Fruit fly (Drosophila melanogaster) whole organism, embryonic: ENCODE data around the gene CG7054.

ENCODE experiments used
- Ada2b ChIP-seq: fragments of 200-800 bp; sonication (Bioruptor generic); IDR thresholded peaks from 2 replicates; pipeline ENCODE4 v1.3.6; 2022; ENCODE audit warnings: missing biosample characterization, missing genetic modification characterization
- Atf-2 ChIP-seq: fragments of 200-800 bp; sonication (Bioruptor generic); optimal IDR thresholded peaks from 2 replicates; lab custom pipeline; 2016; ENCODE audit warnings: missing biosample characterization, missing genetic modification characterization
- CG10209 ChIP-seq: fragments of 200-800 bp; sonication (Bioruptor generic); optimal IDR thresholded peaks from 3 replicates; lab custom pipeline; 2017; ENCODE audit warnings: missing biosample characterization, mild to moderate bottlenecking, missing genetic modification characterization, missing genetic modification reagents
- CG10543 ChIP-seq: fragments of 200-800 bp; sonication (Bioruptor generic); optimal IDR thresholded peaks from 3 replicates; lab custom pipeline; 2017; ENCODE audit warnings: missing biosample characterization, mild to moderate bottlenecking, missing genetic modification characterization, moderate library complexity
- CG11695 ChIP-seq: fragments of 200-800 bp; sonication (Bioruptor generic); IDR thresholded peaks from 3 replicates; pipeline ENCODE4 v1.3.6; 2022; ENCODE audit warnings: missing biosample characterization, missing genetic modification characterization
- CG12071 ChIP-seq: fragments of 200-800 bp; sonication (Bioruptor generic); optimal IDR thresholded peaks from 3 replicates; lab custom pipeline; 2018; ENCODE audit warnings: missing biosample characterization, mild to moderate bottlenecking, missing genetic modification characterization
- CG1233 ChIP-seq: fragments of 200-800 bp; sonication (Bioruptor generic); optimal IDR thresholded peaks from 4 replicates; lab custom pipeline; 2018; ENCODE audit warnings: missing biosample characterization, mild to moderate bottlenecking, missing genetic modification characterization
- CG14860 ChIP-seq: fragments of 200-800 bp; sonication (Bioruptor generic); IDR thresholded peaks from 3 replicates; pipeline ENCODE4 v1.3.6; 2022; ENCODE audit warnings: missing biosample characterization, missing genetic modification characterization; ENCODE audit not compliant: partially characterized antibody
- CG15269 ChIP-seq: fragments of 200-800 bp; sonication (Bioruptor generic); optimal IDR thresholded peaks from 2 replicates; lab custom pipeline; 2018; ENCODE audit warnings: missing biosample characterization, mild to moderate bottlenecking, missing genetic modification characterization, moderate library complexity
- CG17612 ChIP-seq: fragments of 200-800 bp; sonication (Bioruptor generic); IDR thresholded peaks from 2 replicates; pipeline ENCODE4 v1.3.6; 2022; ENCODE audit warnings: missing biosample characterization, missing genetic modification characterization
- CG2199 ChIP-seq: fragments of 200-800 bp; sonication (Bioruptor generic); IDR thresholded peaks from 3 replicates; pipeline ENCODE4 v1.3.6; 2022; ENCODE audit warnings: missing biosample characterization, missing genetic modification characterization
- CG2712 ChIP-seq: fragments of 200-800 bp; optimal IDR thresholded peaks from 3 replicates; lab custom pipeline; 2019; ENCODE audit warnings: missing biosample characterization, mild to moderate bottlenecking, missing genetic modification characterization, moderate library complexity
- CG30403 ChIP-seq: fragments of 200-800 bp; sonication (Bioruptor generic); optimal IDR thresholded peaks from 3 replicates; lab custom pipeline; 2016; ENCODE audit warnings: missing biosample characterization, missing genetic modification characterization
- CG31441 ChIP-seq: fragments of 200-800 bp; sonication (Bioruptor generic); IDR thresholded peaks from 2 replicates; pipeline ENCODE4 v1.3.6; 2022; ENCODE audit warnings: missing biosample characterization, missing genetic modification characterization
- CG32532 ChIP-seq: fragments of 200-800 bp; sonication (Bioruptor generic); IDR thresholded peaks from 2 replicates; pipeline ENCODE4 v1.3.6; 2022; ENCODE audit warnings: missing biosample characterization, missing genetic modification characterization
- CG33213 ChIP-seq: fragments of 200-800 bp; sonication (Bioruptor generic); optimal IDR thresholded peaks from 3 replicates; lab custom pipeline; 2016; ENCODE audit warnings: missing biosample characterization, missing genetic modification characterization
- CG34224 ChIP-seq: fragments of 200-800 bp; sonication (Bioruptor generic); IDR thresholded peaks from 3 replicates; pipeline ENCODE4 v1.3.6; 2022; ENCODE audit warnings: missing biosample characterization, missing genetic modification characterization; ENCODE audit not compliant: partially characterized antibody
- CG34376 ChIP-seq: fragments of 200-800 bp; sonication (Bioruptor generic); optimal IDR thresholded peaks from 2 replicates; lab custom pipeline; 2018; ENCODE audit warnings: missing biosample characterization, mild to moderate bottlenecking, missing genetic modification characterization
- CG3838 ChIP-seq: fragments of 200-800 bp; sonication (Bioruptor generic); optimal IDR thresholded peaks from 3 replicates; lab custom pipeline; 2016; ENCODE audit warnings: missing biosample characterization, missing genetic modification characterization
- CG3995 ChIP-seq: fragments of 200-800 bp; sonication (Bioruptor generic); optimal IDR thresholded peaks from 3 replicates; lab custom pipeline; 2016; ENCODE audit warnings: missing biosample characterization, missing genetic modification characterization
- CG4328 ChIP-seq: fragments of 200-800 bp; sonication (Bioruptor generic); optimal IDR thresholded peaks from 3 replicates; lab custom pipeline; 2017; ENCODE audit warnings: missing biosample characterization, missing genetic modification reagents, missing genetic modification characterization
- CG5180 ChIP-seq: fragments of 200-800 bp; sonication (Bioruptor generic); optimal IDR thresholded peaks from 3 replicates; lab custom pipeline; 2017; ENCODE audit warnings: missing biosample characterization, missing genetic modification characterization, mild to moderate bottlenecking, moderate library complexity, missing genetic modification reagents
- CG6175 ChIP-seq: fragments of 200-800 bp; sonication (Bioruptor generic); IDR thresholded peaks from 3 replicates; pipeline ENCODE4 v1.3.6; 2022; ENCODE audit warnings: missing biosample characterization, missing genetic modification characterization
- CG6683 ChIP-seq: fragments of 200-800 bp; sonication (Bioruptor generic); optimal IDR thresholded peaks from 2 replicates; lab custom pipeline; 2017; ENCODE audit warnings: missing biosample characterization, mild to moderate bottlenecking, missing genetic modification characterization, missing genetic modification reagents
- CG7357 ChIP-seq: fragments of 200-800 bp; sonication (Bioruptor generic); IDR thresholded peaks from 3 replicates; pipeline ENCODE4 v1.3.6; 2022; ENCODE audit warnings: missing biosample characterization, missing genetic modification characterization
- CG7372 ChIP-seq: fragments of 200-800 bp; sonication (Bioruptor generic); IDR thresholded peaks from 2 replicates; pipeline ENCODE4 v1.3.6; 2022; ENCODE audit warnings: missing biosample characterization, missing genetic modification characterization
- CG8388 ChIP-seq: fragments of 200-800 bp; sonication (Bioruptor generic); optimal IDR thresholded peaks from 2 replicates; lab custom pipeline; 2019; ENCODE audit warnings: missing biosample characterization, mild to moderate bottlenecking, missing genetic modification characterization, moderate library complexity
- CG9727 ChIP-seq: fragments of 200-800 bp; sonication (Bioruptor generic); optimal IDR thresholded peaks from 3 replicates; lab custom pipeline; 2017; ENCODE audit warnings: missing biosample characterization, mild to moderate bottlenecking, missing genetic modification characterization
- CkIIα-i1 ChIP-seq: fragments of 200-800 bp; sonication (Bioruptor generic); IDR thresholded peaks from 2 replicates; pipeline ENCODE4 v1.3.6; 2022; ENCODE audit warnings: missing biosample characterization, missing genetic modification characterization
- D19A ChIP-seq: fragments of 200-800 bp; optimal IDR thresholded peaks from 3 replicates; lab custom pipeline; 2019; ENCODE audit warnings: missing biosample characterization, mild to moderate bottlenecking, missing genetic modification characterization, moderate library complexity
- Dbx ChIP-seq: fragments of 200-800 bp; sonication (Bioruptor generic); IDR thresholded peaks from 3 replicates; pipeline ENCODE4 v1.3.6; 2022; ENCODE audit warnings: missing biosample characterization, missing genetic modification characterization
- HLH3B ChIP-seq: fragments of 200-800 bp; sonication (Bioruptor generic); IDR thresholded peaks from 2 replicates; pipeline ENCODE4 v1.3.6; 2022; ENCODE audit warnings: missing biosample characterization, missing genetic modification characterization
- HLH54F ChIP-seq: fragments of 200-800 bp; sonication (Bioruptor generic); optimal IDR thresholded peaks from 3 replicates; lab custom pipeline; 2016; ENCODE audit warnings: missing biosample characterization, missing genetic modification characterization
- Hr78 ChIP-seq, 2 experiments: fragments of 200-800 bp in 1 of 2; fragments of >200 bp in 1 of 2; sonication (Bioruptor generic) in 1 of 2; optimal IDR thresholded peaks; 2 replicates each; lab custom pipeline; 2017 to 2019; ENCODE audit warnings: missing biosample characterization in 2 of 2, missing genetic modification characterization in 2 of 2, mild to moderate bottlenecking in 1 of 2, moderate library complexity in 1 of 2
- MESR4 ChIP-seq: fragments of 200-800 bp; sonication (Bioruptor generic); optimal IDR thresholded peaks from 2 replicates; lab custom pipeline; 2018; ENCODE audit warnings: missing biosample characterization, mild to moderate bottlenecking, missing genetic modification characterization, moderate library complexity
- Sry-δ ChIP-seq: fragments of 200-800 bp; sonication (Bioruptor generic); optimal IDR thresholded peaks from 2 replicates; lab custom pipeline; 2016; ENCODE audit warnings: missing biosample characterization, missing genetic modification characterization
- Stat92E ChIP-seq, 3 experiments: fragments of >200 bp in 2 of 3; fragments of 200-800 bp in 1 of 3; sonication (Bioruptor generic) in 1 of 3; optimal IDR thresholded peaks; 2 replicates each; lab custom pipeline; 2017 to 2019; ENCODE audit warnings: missing biosample characterization in 3 of 3, missing genetic modification characterization in 3 of 3, mild to moderate bottlenecking in 1 of 3, moderate library complexity in 1 of 3
- ab ChIP-seq: fragments of 200-800 bp; sonication (Bioruptor generic); optimal IDR thresholded peaks from 2 replicates; lab custom pipeline; 2016; ENCODE audit warnings: missing biosample characterization, missing genetic modification characterization
- br ChIP-seq: fragments of >200 bp; optimal IDR thresholded peaks from 2 replicates; lab custom pipeline; 2017
- chif ChIP-seq, 2 experiments: fragments of 200-800 bp; sonication (Bioruptor generic); optimal IDR thresholded peaks; 3 replicates each; lab custom pipeline; 2016; ENCODE audit warnings: missing biosample characterization in 2 of 2, missing genetic modification characterization in 2 of 2
- klu ChIP-seq: fragments of 200-800 bp; sonication (Bioruptor generic); IDR thresholded peaks from 2 replicates; pipeline ENCODE4 v1.3.6; 2022; ENCODE audit warnings: missing biosample characterization, missing genetic modification characterization
- lov ChIP-seq, 2 experiments: fragments of 200-800 bp in 1 of 2; fragments of >200 bp in 1 of 2; sonication (Bioruptor generic) in 1 of 2; IDR thresholded peaks in 1 of 2; optimal IDR thresholded peaks in 1 of 2; 2 replicates in 1 of 2; 3 replicates in 1 of 2; pipeline versions ENCODE4 v1.3.6 to Lab custom; 2017 to 2022; ENCODE audit warnings: missing biosample characterization in 1 of 2, missing genetic modification characterization in 1 of 2
- luna ChIP-seq: fragments of 200-800 bp; sonication (Bioruptor generic); optimal IDR thresholded peaks from 2 replicates; lab custom pipeline; 2016; ENCODE audit warnings: missing biosample characterization, missing genetic modification characterization
- nau ChIP-seq: fragments of 200-800 bp; sonication (Bioruptor generic); optimal IDR thresholded peaks from 3 replicates; lab custom pipeline; 2017; ENCODE audit warnings: missing biosample characterization, mild to moderate bottlenecking, missing genetic modification characterization, missing genetic modification reagents
- oc ChIP-seq: fragments of 200-800 bp; sonication (Bioruptor generic); optimal IDR thresholded peaks from 2 replicates; lab custom pipeline; 2018; ENCODE audit warnings: missing biosample characterization, mild to moderate bottlenecking, missing genetic modification characterization, moderate library complexity
- salm ChIP-seq: fragments of 200-800 bp; sonication (Bioruptor generic); optimal IDR thresholded peaks from 2 replicates; lab custom pipeline; 2018; ENCODE audit warnings: missing biosample characterization, mild to moderate bottlenecking, missing genetic modification characterization
- tna ChIP-seq: fragments of 200-800 bp; sonication (Bioruptor generic); IDR thresholded peaks from 2 replicates; pipeline ENCODE4 v1.3.6; 2022; ENCODE audit warnings: missing biosample characterization, missing genetic modification characterization; ENCODE audit not compliant: partially characterized antibody
- trem ChIP-seq: fragments of 200-800 bp; optimal IDR thresholded peaks from 3 replicates; lab custom pipeline; 2019; ENCODE audit warnings: missing biosample characterization, mild to moderate bottlenecking, missing genetic modification characterization, moderate library complexity
- wdn ChIP-seq: fragments of 200-800 bp; sonication (Bioruptor generic); IDR thresholded peaks from 2 replicates; pipeline ENCODE4 v1.3.6; 2022; ENCODE audit warnings: missing biosample characterization, missing genetic modification characterization

The CG7054 gene

DNA sequence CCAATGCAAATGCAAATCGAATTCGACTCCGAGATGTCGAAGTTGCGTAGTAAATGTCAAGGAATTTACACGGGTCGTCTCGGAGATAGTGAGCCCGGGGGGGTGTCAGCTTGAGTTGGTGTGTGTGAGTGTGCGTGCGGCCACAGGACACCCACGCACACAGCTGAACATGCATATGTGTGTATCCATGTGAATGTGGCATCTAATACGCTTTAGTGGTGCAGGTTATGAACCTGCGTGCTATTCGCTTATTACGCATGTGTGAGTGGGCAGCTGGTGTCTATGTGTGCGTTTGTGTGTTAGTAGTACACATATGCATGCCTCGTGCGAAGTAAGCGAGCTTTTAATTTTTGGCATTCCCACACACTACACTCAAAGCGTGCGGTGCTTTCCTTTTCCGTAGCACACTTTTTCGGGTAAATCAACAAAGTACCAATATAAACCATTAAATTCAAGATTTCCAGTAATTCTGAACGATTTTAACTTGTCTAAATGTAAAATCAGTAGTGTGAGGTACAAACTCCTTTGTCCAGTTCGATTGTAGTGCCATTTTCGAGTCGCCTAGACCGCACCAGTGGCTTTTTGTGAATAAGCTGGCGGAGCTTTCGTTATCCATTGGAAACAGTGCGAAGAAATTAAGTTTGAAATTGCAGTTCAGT, 4.2 kb downstream of the CG7054 start (continued):
- peak; percentile 89 for TF ChIP-seq CG30403 (GFP tag; lab: Kevin White, UChicago)
- TF ChIP-seq wdn (GFP tag; lab: Robert Waterston, UW), result peak; percentile 61; the same call in 1 of the 2 replicates
- no peak for TF ChIP-seq Hr78 (GFP tag; optimal IDR thresholded peaks at IDR 0.05; lab: Kevin White, UChicago)
- peak; percentile 88 for TF ChIP-seq CG11695 (GFP tag; lab: Robert Waterston, UW)
- peak; percentile 78 for TF ChIP-seq Atf-2 (GFP tag; lab: Kevin White, UChicago)
- TF ChIP-seq oc (tag; lab: Kevin White, UChicago), result peak; percentile 75
- peak; percentile 85 for TF ChIP-seq CG10209
- TF ChIP-seq CkIIα-i1, result peak; percentile 33; the same call in 1 of the 2 replicates
- peak; percentile 34 for TF ChIP-seq trem (tag; lab: Kevin White, UChicago)
- TF ChIP-seq nau (GFP tag; lab: Kevin White, UChicago), result no peak
- peak; percentile 66 for TF ChIP-seq klu (GFP tag; lab: Robert Waterston, UW)
- TF ChIP-seq Ada2b, result peak; percentile 87
- peak; percentile 70 for TF ChIP-seq luna
- TF ChIP-seq br (lab: Kevin White, UChicago), result no peak
- TF ChIP-seq CG8388 (GFP tag; lab: Kevin White, UChicago), result peak; percentile 73
- TF ChIP-seq HLH3B (GFP tag; lab: Robert Waterston, UW), result peak; percentile 87
- peak; percentile 79 for TF ChIP-seq D19A (tag; lab: Kevin White, UChicago)
- TF ChIP-seq CG31441 (GFP tag; lab: Robert Waterston, UW), result peak; percentile 84
- peak; percentile 23 for TF ChIP-seq CG3995 (GFP tag; lab: Kevin White, UChicago)
- TF ChIP-seq MESR4, result peak; percentile 13
- TF ChIP-seq CG34376 (GFP tag; lab: Kevin White, UChicago), result peak; percentile 90
- TF ChIP-seq CG12071 (GFP tag; lab: Kevin White, UChicago), result peak; percentile 90
- TF ChIP-seq CG1233 (GFP tag; lab: Kevin White, UChicago), result peak; percentile 82
- peak; percentile 88 for TF ChIP-seq HLH54F
- peak; percentile 72; the same call in 2 of the 3 replicates for TF ChIP-seq CG6175 (GFP tag; lab: Robert Waterston, UW)
- no peak for TF ChIP-seq CG34224
- TF ChIP-seq tna (GFP tag; lab: Robert Waterston, UW), result no peak
- TF ChIP-seq CG3838, result no peak
- TF ChIP-seq CG17612 (GFP tag; lab: Robert Waterston, UW), result peak; percentile 31; the same call in 1 of the 2 replicates
- TF ChIP-seq lov (optimal IDR thresholded peaks at IDR 0.05; lab: Kevin White, UChicago), result no peak
- no peak for TF ChIP-seq lov (GFP tag; IDR thresholded peaks at IDR 0.05; lab: Robert Waterston, UW)
- no peak for TF ChIP-seq CG33213 (GFP tag; lab: Kevin White, UChicago)
- peak; percentile 86 for TF ChIP-seq CG10543 (GFP tag; lab: Kevin White, UChicago)
- TF ChIP-seq CG7372 (GFP tag; lab: Robert Waterston, UW), result peak; percentile 78
- TF ChIP-seq CG2199 (GFP tag; lab: Robert Waterston, UW), result no peak
- TF ChIP-seq salm, result peak; percentile 62
- TF ChIP-seq Stat92E (GFP tag; optimal IDR thresholded peaks at IDR 0.05; lab: Kevin White, UChicago), result no peak
- TF ChIP-seq CG14860 (GFP tag; lab: Robert Waterston, UW), result no peak
- peak; percentile 60 for TF ChIP-seq ab (GFP tag; lab: Kevin White, UChicago)
- peak; percentile 90 for TF ChIP-seq Dbx (GFP tag; lab: Robert Waterston, UW)
- no peak for TF ChIP-seq CG2712 (tag; lab: Kevin White, UChicago)
- TF ChIP-seq CG4328 (GFP tag; lab: Kevin White, UChicago), result peak; percentile 65
- peak; percentile 39 for TF ChIP-seq Sry-δ (GFP tag; lab: Kevin White, UChicago)
- TF ChIP-seq chif (GFP tag; optimal IDR thresholded peaks at IDR 0.05; lab: Kevin White, UChicago), result peak; percentile 73 to 80
- peak; percentile 81 for TF ChIP-seq CG6683 (GFP tag; lab: Kevin White, UChicago)
- TF ChIP-seq CG9727 (GFP tag; lab: Kevin White, UChicago), result peak; percentile 80
- TF ChIP-seq CG15269 (tag; lab: Kevin White, UChicago), result peak; percentile 91
- TF ChIP-seq CG32532 (GFP tag; lab: Robert Waterston, UW), result peak; percentile 86
- peak; percentile 76 for TF ChIP-seq CG5180 (GFP tag; lab: Kevin White, UChicago)
- peak; percentile 69; the same call in 2 of the 3 replicates for TF ChIP-seq CG7357
